Worm (Caenorhabditis elegans) whole organism, L4 larva: ENCODE results near the gene K10H10.5.

ENCODE experiments used
- F49E8.2 ChIP-seq: sonication (generic microtip); optimal IDR thresholded peaks from 2 replicates; lab custom pipeline; 2016; ENCODE audit warnings: missing compliant biosample characterization, mild to moderate bottlenecking, missing genetic modification characterization, borderline replicate concordance
- Y5F2A.4 ChIP-seq: fragments of 200-800 bp; sonication (Bioruptor generic); optimal IDR thresholded peaks from 2 replicates; lab custom pipeline; 2018; ENCODE audit warnings: mild to moderate bottlenecking, missing genetic modification characterization, missing compliant biosample characterization
- aha-1 ChIP-seq: fragments of 150-350 bp; peaks from one replicate; lab custom pipeline; 2014; ENCODE audit warnings: missing biosample characterization, missing genetic modification characterization
- ama-1 ChIP-seq: fragments of 150-350 bp; optimal IDR thresholded peaks from 2 replicates; lab custom pipeline; 2014; ENCODE audit warnings: inconsistent platforms, mixed read lengths
- arid-1 ChIP-seq: fragments of 200-800 bp; sonication (Bioruptor generic); conservative IDR thresholded peaks from 2 replicates; pipeline ENCODE4 v1.3.6; 2022; ENCODE audit warnings: missing genetic modification reagents, missing genetic modification characterization, missing compliant biosample characterization
- attf-4 ChIP-seq: sonication (generic microtip); optimal IDR thresholded peaks from 3 replicates; lab custom pipeline; 2017; ENCODE audit warnings: missing biosample characterization, missing genetic modification characterization
- ceh-32 ChIP-seq: sonication (generic microtip); optimal IDR thresholded peaks from 2 replicates; lab custom pipeline; 2016; ENCODE audit warnings: mild to moderate bottlenecking, missing genetic modification characterization, missing compliant biosample characterization; ENCODE audit not compliant: poor library complexity
- ceh-44 ChIP-seq: fragments of 200-800 bp; sonication (Bioruptor generic); IDR thresholded peaks from 2 replicates; pipeline ENCODE4 v1.3.6; 2022; ENCODE audit warnings: missing genetic modification reagents, missing genetic modification characterization, missing compliant biosample characterization
- ceh-62 ChIP-seq: sonication (generic microtip); optimal IDR thresholded peaks from 2 replicates; lab custom pipeline; 2017; ENCODE audit warnings: missing biosample characterization, missing genetic modification characterization
- cey-2 ChIP-seq: sonication (generic microtip); optimal IDR thresholded peaks from 3 replicates; lab custom pipeline; 2017; ENCODE audit warnings: missing genetic modification characterization, mild to moderate bottlenecking, missing compliant biosample characterization, antibody characterized with exemption, borderline replicate concordance; ENCODE audit not compliant: insufficient read depth
- ctbp-1 ChIP-seq: fragments of 200-800 bp; sonication (Bioruptor generic); IDR thresholded peaks from 2 replicates; pipeline ENCODE4 v1.3.6; 2022; ENCODE audit warnings: missing genetic modification reagents, missing genetic modification characterization, missing compliant biosample characterization
- daf-16 ChIP-seq, 3 experiments: sonication (generic microtip); optimal IDR thresholded peaks; 2 replicates each; lab custom pipeline; 2016 to 2017; ENCODE audit warnings: missing genetic modification characterization in 3 of 3, missing genetic modification reagents in 3 of 3, mild to moderate bottlenecking in 2 of 3, missing compliant biosample characterization in 2 of 3, missing biosample characterization in 1 of 3, moderate library complexity in 1 of 3
- daf-8 ChIP-seq: fragments of 200-800 bp; sonication (Bioruptor generic); IDR thresholded peaks from 2 replicates; pipeline ENCODE4 v1.3.6; 2022; ENCODE audit warnings: missing genetic modification characterization, missing compliant biosample characterization
- dmd-6 ChIP-seq: fragments of 200-800 bp; sonication (Bioruptor generic); IDR thresholded peaks from 2 replicates; pipeline ENCODE4 v1.3.6; 2022; ENCODE audit warnings: missing genetic modification reagents, missing genetic modification characterization, missing compliant biosample characterization
- dve-1 ChIP-seq: sonication (generic microtip); optimal IDR thresholded peaks from 2 replicates; lab custom pipeline; 2017; ENCODE audit warnings: antibody characterized with exemption, mild to moderate bottlenecking, missing genetic modification characterization, missing compliant biosample characterization; ENCODE audit not compliant: insufficient read depth
- fkh-10 ChIP-seq: fragments of 150-350 bp; optimal IDR thresholded peaks from 2 replicates; lab custom pipeline; 2014; ENCODE audit warnings: missing biosample characterization, missing genetic modification reagents, missing genetic modification characterization
- hif-1 ChIP-seq, 2 experiments: sonication (generic microtip); optimal IDR thresholded peaks; 2 replicates each; lab custom pipeline; 2016 to 2017; ENCODE audit warnings: missing compliant biosample characterization in 2 of 2, missing genetic modification characterization in 2 of 2, missing genetic modification reagents in 2 of 2, missing genotype in 2 of 2, mild to moderate bottlenecking in 1 of 2
- hlh-11 ChIP-seq: fragments of 200-800 bp; sonication (Bioruptor generic); optimal IDR thresholded peaks from 2 replicates; lab custom pipeline; 2018; ENCODE audit warnings: mild to moderate bottlenecking, missing genetic modification characterization, missing compliant biosample characterization
- hlh-30 ChIP-seq: sonication (generic microtip); optimal IDR thresholded peaks from 2 replicates; lab custom pipeline; 2017; ENCODE audit warnings: antibody characterized with exemption, mild to moderate bottlenecking, missing genetic modification characterization, missing compliant biosample characterization; ENCODE audit not compliant: insufficient read depth
- jun-1 ChIP-seq: fragments of 150-350 bp; optimal IDR thresholded peaks from 2 replicates; lab custom pipeline; 2014; ENCODE audit warnings: missing biosample characterization, missing genetic modification reagents, missing genetic modification characterization
- lin-15B ChIP-seq: fragments of 150-350 bp; sonication (generic microtip); optimal IDR thresholded peaks from 3 replicates; lab custom pipeline; 2014; ENCODE audit warnings: missing biosample characterization, missing genetic modification characterization
- lin-29 ChIP-seq: fragments of 200-800 bp; sonication (Bioruptor generic); IDR thresholded peaks from 2 replicates; pipeline ENCODE4 v1.3.6; 2022; ENCODE audit warnings: missing genetic modification reagents, missing genetic modification characterization, missing compliant biosample characterization
- lir-3 ChIP-seq: sonication (generic microtip); optimal IDR thresholded peaks from 2 replicates; lab custom pipeline; 2016; ENCODE audit warnings: mild to moderate bottlenecking, missing genetic modification characterization, missing compliant biosample characterization
- lsy-2 ChIP-seq, 2 experiments: fragments of 150-350 bp in 1 of 2; sonication (generic microtip) in 1 of 2; optimal IDR thresholded peaks; 2 replicates each; lab custom pipeline; 2014 to 2017; ENCODE audit warnings: missing biosample characterization in 2 of 2, missing genetic modification characterization in 2 of 2
- madf-9 ChIP-seq: fragments of 200-800 bp; sonication (Bioruptor generic); conservative IDR thresholded peaks from 2 replicates; pipeline ENCODE4 v1.3.6; 2022; ENCODE audit warnings: missing genetic modification reagents, missing genetic modification characterization, missing compliant biosample characterization
- mdl-1 ChIP-seq, 2 experiments: fragments of 150-350 bp in 1 of 2; sonication (generic microtip) in 1 of 2; optimal IDR thresholded peaks; 2 replicates each; lab custom pipeline; 2014 to 2017; ENCODE audit warnings: missing biosample characterization in 2 of 2, missing genetic modification characterization in 2 of 2
- mep-1 ChIP-seq: fragments of 150-350 bp; sonication (generic microtip); optimal IDR thresholded peaks from 3 replicates; lab custom pipeline; 2014; ENCODE audit warnings: missing biosample characterization, missing genetic modification characterization
- mes-2 ChIP-seq: sonication (generic microtip); optimal IDR thresholded peaks from 2 replicates; lab custom pipeline; 2016; ENCODE audit warnings: missing genotype, mild to moderate bottlenecking, missing genetic modification characterization, missing compliant biosample characterization; ENCODE audit not compliant: poor library complexity, severe bottlenecking
- mxl-3 ChIP-seq: fragments of 200-800 bp; sonication (Bioruptor generic); optimal IDR thresholded peaks from 2 replicates; lab custom pipeline; 2018; ENCODE audit warnings: mild to moderate bottlenecking, missing genetic modification characterization, missing compliant biosample characterization
- nhr-10 ChIP-seq: fragments of 150-350 bp; optimal IDR thresholded peaks from 2 replicates; lab custom pipeline; 2014; ENCODE audit warnings: missing biosample characterization, missing genetic modification characterization
- nhr-25 ChIP-seq: sonication (generic microtip); optimal IDR thresholded peaks from 2 replicates; lab custom pipeline; 2017; ENCODE audit warnings: missing genetic modification characterization, mild to moderate bottlenecking, missing compliant biosample characterization, antibody characterized with exemption, moderate library complexity, borderline replicate concordance; ENCODE audit not compliant: insufficient read depth
- nhr-28 ChIP-seq: fragments of 150-350 bp; optimal IDR thresholded peaks from 2 replicates; lab custom pipeline; 2014; ENCODE audit warnings: missing biosample characterization, missing genetic modification characterization
- nhr-41 ChIP-seq: fragments of 200-800 bp; sonication (Bioruptor generic); IDR thresholded peaks from 2 replicates; pipeline ENCODE4 v1.3.6; 2022; ENCODE audit warnings: missing genetic modification reagents, missing genetic modification characterization, missing compliant biosample characterization
- nhr-48 ChIP-seq: sonication (generic microtip); optimal IDR thresholded peaks from 2 replicates; lab custom pipeline; 2016; ENCODE audit warnings: mild to moderate bottlenecking, missing genetic modification characterization, missing compliant biosample characterization
- nhr-6 ChIP-seq: fragments of 150-350 bp; optimal IDR thresholded peaks from 2 replicates; lab custom pipeline; 2014; ENCODE audit warnings: missing biosample characterization, missing genetic modification characterization
- nhr-76 ChIP-seq: fragments of 150-350 bp; optimal IDR thresholded peaks from 2 replicates; lab custom pipeline; 2014; ENCODE audit warnings: missing biosample characterization, missing genetic modification characterization
- nhr-77 ChIP-seq: fragments of 150-350 bp; optimal IDR thresholded peaks from 2 replicates; lab custom pipeline; 2014; ENCODE audit warnings: missing biosample characterization, missing genetic modification characterization
- rbr-2 ChIP-seq: sonication (generic microtip); optimal IDR thresholded peaks from 2 replicates; lab custom pipeline; 2016; ENCODE audit warnings: missing genotype, missing genetic modification characterization, missing compliant biosample characterization
- sdz-12 ChIP-seq: fragments of 200-800 bp; sonication (Bioruptor generic); optimal IDR thresholded peaks from 2 replicates; lab custom pipeline; 2018; ENCODE audit warnings: mild to moderate bottlenecking, missing genetic modification characterization, missing compliant biosample characterization
- unc-39 ChIP-seq: sonication (generic microtip); optimal IDR thresholded peaks from 2 replicates; lab custom pipeline; 2017; ENCODE audit warnings: missing biosample characterization, missing genetic modification characterization
- zfp-2 ChIP-seq: sonication (generic microtip); optimal IDR thresholded peaks from 2 replicates; lab custom pipeline; 2016; ENCODE audit warnings: mild to moderate bottlenecking, missing genetic modification characterization, missing compliant biosample characterization
- zfp-3 ChIP-seq: fragments of 200-800 bp; sonication (Bioruptor generic); conservative IDR thresholded peaks from 2 replicates; pipeline ENCODE4 v1.3.6; 2022; ENCODE audit warnings: missing genetic modification reagents, missing genetic modification characterization, missing compliant biosample characterization
- zip-2 ChIP-seq: fragments of 150-350 bp; optimal IDR thresholded peaks from 2 replicates; lab custom pipeline; 2014; ENCODE audit warnings: missing biosample characterization, missing genetic modification characterization

Gene K10H10.5

ce11 chrII:14494414-14494463 is 7.3 kb upstream of the K10H10.5 start, which contains the start of gene cysl-2:
cysl-2 (minus strand) TSS chrII:14494451.
- TF ChIP-seq ctbp-1 (GFP tag; lab: Robert Waterston, UW) (no peak), madf-9 (no peak), zfp-3 (GFP tag; lab: Robert Waterston, UW) (peak; percentile 9; the same call in 1 of the 2 replicates), zip-2 (tag; lab: Kevin White, UChicago) (no peak), nhr-6 (tag; lab: Kevin White, UChicago) (no peak), attf-4 (no peak), ceh-44 (GFP tag; lab: Robert Waterston, UW) (no peak), arid-1 (no peak)
- TF ChIP-seq, all 104 proteins: peak for 1

ce11 chrII:14494464-14494863 is 7.1 kb upstream of the K10H10.5 start:
- TF ChIP-seq zip-2 (tag; lab: Kevin White, UChicago) (no peak), dve-1 (tag; lab: Kevin White, UChicago) (peak; percentile 64), hlh-11 (peak; percentile 17), nhr-28 (tag; lab: Kevin White, UChicago) (peak; percentile 61), daf-16 (GFP tag; optimal IDR thresholded peaks at IDR 0.05; lab: Kevin White, UChicago) (no peak), daf-16 (tag; optimal IDR thresholded peaks at IDR 0.05; lab: Kevin White, UChicago) (peak; percentile 63), nhr-77 (tag; lab: Kevin White, UChicago) (peak; percentile 32), hif-1 (tag; optimal IDR thresholded peaks at IDR 0.05; lab: Kevin White, UChicago) (peak in 1 of 2 experiments; percentile 82), nhr-48 (tag; lab: Kevin White, UChicago) (no peak)
- TF ChIP-seq, all 104 proteins: peak for 6

- TF ChIP-seq mes-2 (tag; lab: Kevin White, UChicago) (no peak), nhr-28 (tag; lab: Kevin White, UChicago) (peak; percentile 64), nhr-48 (tag; lab: Kevin White, UChicago) (peak; percentile 20), aha-1 (tag; lab: Kevin White, UChicago) (peak; percentile 96), ama-1 (lab: Kevin White, UChicago) (peak; percentile 4), lsy-2 (tag; optimal IDR thresholded peaks at IDR 0.05; lab: Kevin White, UChicago) (peak in 1 of 2 experiments; percentile 13), ceh-62 (no peak), hlh-11 (peak; percentile 43), nhr-76 (no peak), mdl-1 (tag; optimal IDR thresholded peaks at IDR 0.05; lab: Kevin White, UChicago) (peak in 1 of 2 experiments; percentile 48), daf-16 (GFP tag; optimal IDR thresholded peaks at IDR 0.05; lab: Kevin White, UChicago) (no peak), daf-16 (tag; optimal IDR thresholded peaks at IDR 0.05; lab: Kevin White, UChicago) (peak; percentile 0), mep-1 (peak; percentile 38), hif-1 (tag; optimal IDR thresholded peaks at IDR 0.05; lab: Kevin White, UChicago) (peak; percentile 90 to 97), mxl-3 (GFP tag; lab: Kevin White, UChicago) (peak; percentile 40), dmd-6 (GFP tag; lab: Robert Waterston, UW) (peak; percentile 30), hlh-30 (tag; lab: Kevin White, UChicago) (peak; percentile 56), jun-1 (tag; lab: Kevin White, UChicago) (no peak), nhr-6 (tag; lab: Kevin White, UChicago) (peak; percentile 36), lir-3 (tag; lab: Kevin White, UChicago) (no peak), dve-1 (tag; lab: Kevin White, UChicago) (peak; percentile 73)
These were observed 6.2 kb upstream of the K10H10.5 start for ce11 chrII:14495341-14495740.

- TF ChIP-seq zfp-2, result peak; percentile 69
- TF ChIP-seq nhr-25 (tag; lab: Kevin White, UChicago), result peak; percentile 80
- peak; percentile 87 for TF ChIP-seq nhr-41
- TF ChIP-seq lin-15B (tag; lab: Kevin White, UChicago), result no peak
- no peak for TF ChIP-seq ceh-32 (tag; lab: Kevin White, UChicago)
- peak; percentile 90 for TF ChIP-seq dve-1 (tag; lab: Kevin White, UChicago)
- TF ChIP-seq lin-29 (GFP tag; lab: Robert Waterston, UW), result peak; percentile 63
- no peak for TF ChIP-seq unc-39 (tag; lab: Kevin White, UChicago)
- peak; percentile 77 for TF ChIP-seq rbr-2 (tag; lab: Kevin White, UChicago)
- peak; percentile 41 for TF ChIP-seq attf-4
- TF ChIP-seq nhr-10 (tag; lab: Kevin White, UChicago), result peak; percentile 63
- TF ChIP-seq lsy-2 (tag; optimal IDR thresholded peaks at IDR 0.05; lab: Kevin White, UChicago), result peak; percentile 39 to 84
- peak; percentile 59 for TF ChIP-seq sdz-12
- TF ChIP-seq Y5F2A.4, result peak; percentile 76
- TF ChIP-seq arid-1, result peak; percentile 87
- TF ChIP-seq nhr-76, result no peak
- 0 out of 2 replicates have a peak, but pooled peaks have one; percentile 58 for TF ChIP-seq daf-8 (GFP tag; lab: Robert Waterston, UW)
- TF ChIP-seq cey-2 (tag; lab: Kevin White, UChicago), result peak; percentile 26
- TF ChIP-seq F49E8.2 (tag; lab: Kevin White, UChicago), result peak; percentile 78
- peak; percentile 87 for TF ChIP-seq nhr-48 (tag; lab: Kevin White, UChicago)
- TF ChIP-seq fkh-10 (GFP tag; lab: Kevin White, UChicago), result no peak
These were observed 4.7 kb upstream of the K10H10.5 start for ce11 chrII:14496809-14497208.
